Fruit fly (Drosophila melanogaster): Measurements from ENCODE around the gene Gbeta13F.

Gene Gbeta13F

dm6 chrX:15909564-15910284 lies 49.8 kb downstream of the Gbeta13F start, which contains the start of gene CycD (continued):
- TF ChIP-seq GATAe (GFP tag; conservative IDR thresholded peaks at IDR 0.05) (no peak), CG16815 (GFP tag; optimal IDR thresholded peaks at IDR 0.05) (peak; percentile 6), CG10366 (GFP tag; IDR thresholded peaks at IDR 0.05) (peak; percentile 26; the same call in 1 of the 2 replicates), CG2712 (tag; optimal IDR thresholded peaks at IDR 0.05) (peak; percentile 17), Med (GFP tag) (peak; percentile 81), CG2678 (tag; optimal IDR thresholded peaks at IDR 0.05) (no peak), Hr51 (GFP tag; optimal IDR thresholded peaks at IDR 0.05) (no peak), Adf1 (GFP tag; IDR thresholded peaks at IDR 0.05) (no peak), lilli (GFP tag; optimal IDR thresholded peaks at IDR 0.05) (peak; percentile 29), oc (tag; optimal IDR thresholded peaks at IDR 0.05) (no peak), knrl (GFP tag; IDR thresholded peaks at IDR 0.05; ENCODE audit: partially characterized antibody) (peak; percentile 60; the same call in 2 of the 3 replicates), Pdp1 (GFP tag; optimal IDR thresholded peaks at IDR 0.05) (peak; percentile 4 to 37), CG4282 (GFP tag; optimal IDR thresholded peaks at IDR 0.05) (no peak), Bdp1 (GFP tag; optimal IDR thresholded peaks at IDR 0.05) (no peak), mam (GFP tag; optimal IDR thresholded peaks at IDR 0.05) (peak; percentile 44), CG13123 (GFP tag; optimal IDR thresholded peaks at IDR 0.05) (no peak), CG18764 (GFP tag; optimal IDR thresholded peaks at IDR 0.05) (peak; percentile 77), jumu (GFP tag; optimal IDR thresholded peaks at IDR 0.05) (peak; percentile 11), CG10431 (GFP tag; optimal IDR thresholded peaks at IDR 0.05) (no peak), ap (GFP tag; IDR thresholded peaks at IDR 0.05) (no peak), cwo (GFP tag; optimal IDR thresholded peaks at IDR 0.05) (no peak), CG43689 (GFP tag; IDR thresholded peaks at IDR 0.05) (no peak), D19A (tag; optimal IDR thresholded peaks at IDR 0.05) (no peak), CG9437 (GFP tag; optimal IDR thresholded peaks at IDR 0.05) (peak; percentile 15), CG15269 (tag; optimal IDR thresholded peaks at IDR 0.05) (no peak), CG7745 (tag; optimal IDR thresholded peaks at IDR 0.05) (no peak), CG34422 (GFP tag; IDR thresholded peaks at IDR 0.05) (no peak), sens (GFP tag) (peak; percentile 45), Dfd (GFP tag; optimal IDR thresholded peaks at IDR 0.05) (peak in 1 of 2 experiments; percentile 29), zfh1 (GFP tag; IDR thresholded peaks at IDR 0.05) (peak; percentile 57; the same call in 2 of the 3 replicates), CG3847 (GFP tag; IDR thresholded peaks at IDR 0.05) (no peak; the same call in 1 of the 2 replicates), Sry-δ (GFP tag; optimal IDR thresholded peaks at IDR 0.05) (peak; percentile 76), maf-S (GFP tag; optimal IDR thresholded peaks at IDR 0.05) (no peak), CG5180 (GFP tag; optimal IDR thresholded peaks at IDR 0.05) (no peak), Oli (tag; optimal IDR thresholded peaks at IDR 0.05) (no peak), Lim3 (GFP tag; IDR thresholded peaks at IDR 0.05) (no peak), CG16813 (GFP tag; IDR thresholded peaks at IDR 0.05; ENCODE audit: partially characterized antibody) (peak; percentile 54; the same call in 1 of the 3 replicates), Ets97D (GFP tag; optimal IDR thresholded peaks at IDR 0.05) (peak; percentile 61), Bteb2 (GFP tag; optimal IDR thresholded peaks at IDR 0.05) (no peak), CG10979 (tag; optimal IDR thresholded peaks at IDR 0.05) (peak; percentile 21), bbx (GFP tag; IDR thresholded peaks at IDR 0.05; ENCODE audit: partially characterized antibody) (peak; percentile 68), CG18599 (GFP tag; optimal IDR thresholded peaks at IDR 0.05) (no peak), croc (GFP tag; conservative IDR thresholded peaks at IDR 0.05) (peak; percentile 34; the same call in 1 of the 3 replicates), CG4360 (GFP tag; IDR thresholded peaks at IDR 0.05) (no peak), Dbx (GFP tag; IDR thresholded peaks at IDR 0.05) (peak; percentile 68; the same call in 2 of the 3 replicates), Asciz (GFP tag; optimal IDR thresholded peaks at IDR 0.05) (no peak), dysf (GFP tag; IDR thresholded peaks at IDR 0.05) (peak; percentile 66; the same call in 2 of the 3 replicates), CG1603 (tag; optimal IDR thresholded peaks at IDR 0.05) (peak; percentile 87), en (GFP tag; optimal IDR thresholded peaks at IDR 0.05) (no peak)

All from whole organism, embryonic.